Worm (Caenorhabditis elegans) whole organism, mixed stage, embryonic: ENCODE measurements around the gene gid-8.

Source experiments
- M03D4.4 ChIP-seq: sonication (generic microtip); optimal IDR thresholded peaks from 2 replicates; lab custom pipeline; 2017; ENCODE audit warnings: mild to moderate bottlenecking, missing genetic modification characterization, missing compliant biosample characterization
- bed-3 ChIP-seq: fragments of 200-800 bp; sonication (Bioruptor generic); optimal IDR thresholded peaks from 3 replicates; lab custom pipeline; 2018; ENCODE audit warnings: mild to moderate bottlenecking, missing genetic modification characterization, moderate library complexity, missing compliant biosample characterization
- blmp-1 ChIP-seq: fragments of 150-350 bp; optimal IDR thresholded peaks from 2 replicates; lab custom pipeline; 2014; ENCODE audit warnings: missing biosample characterization, missing genetic modification characterization
- ceh-39 ChIP-seq: fragments of 150-350 bp; optimal IDR thresholded peaks from 2 replicates; lab custom pipeline; 2014; ENCODE audit warnings: missing biosample characterization, missing genetic modification characterization
- ceh-43 ChIP-seq: fragments of 200-800 bp; sonication (Bioruptor generic); optimal IDR thresholded peaks from 2 replicates; lab custom pipeline; 2018; ENCODE audit warnings: mild to moderate bottlenecking, missing genetic modification characterization, moderate library complexity, missing compliant biosample characterization
- ceh-83 ChIP-seq: fragments of 200-800 bp; sonication (Bioruptor generic); optimal IDR thresholded peaks from 2 replicates; lab custom pipeline; 2018; ENCODE audit warnings: mild to moderate bottlenecking, missing genetic modification characterization, missing compliant biosample characterization
- ces-1 ChIP-seq: fragments of 150-350 bp; optimal IDR thresholded peaks from 2 replicates; lab custom pipeline; 2014; ENCODE audit warnings: missing biosample characterization, missing genetic modification reagents, missing genetic modification characterization
- cnd-1 ChIP-seq: fragments of 200-800 bp; sonication (Bioruptor generic); optimal IDR thresholded peaks from 2 replicates; lab custom pipeline; 2018; ENCODE audit warnings: mild to moderate bottlenecking, missing genetic modification characterization, missing compliant biosample characterization
- drap-1 ChIP-seq: fragments of 200-800 bp; sonication (Bioruptor generic); optimal IDR thresholded peaks from 3 replicates; lab custom pipeline; 2018; ENCODE audit warnings: mild to moderate bottlenecking, missing genetic modification characterization, missing compliant biosample characterization
- elt-1 ChIP-seq: sonication (generic microtip); optimal IDR thresholded peaks from 2 replicates; lab custom pipeline; 2017; ENCODE audit warnings: missing genetic modification characterization, mild to moderate bottlenecking, missing compliant biosample characterization, antibody characterized with exemption, moderate library complexity, borderline replicate concordance; ENCODE audit not compliant: insufficient read depth
- elt-3 ChIP-seq: fragments of 150-350 bp; optimal IDR thresholded peaks from 2 replicates; lab custom pipeline; 2014; ENCODE audit warnings: missing biosample characterization, missing genetic modification characterization
- flh-1 ChIP-seq: fragments of 200-800 bp; sonication (Bioruptor generic); optimal IDR thresholded peaks from 2 replicates; lab custom pipeline; 2018; ENCODE audit warnings: mild to moderate bottlenecking, missing genetic modification characterization, moderate library complexity, missing compliant biosample characterization
- ham-2 ChIP-seq: fragments of 200-800 bp; sonication (Bioruptor generic); optimal IDR thresholded peaks from 2 replicates; lab custom pipeline; 2018; ENCODE audit warnings: mild to moderate bottlenecking, missing genetic modification characterization, missing compliant biosample characterization
- hlh-1 ChIP-seq: fragments of 150-350 bp; optimal IDR thresholded peaks from 2 replicates; lab custom pipeline; 2014; ENCODE audit warnings: missing biosample characterization, missing genetic modification reagents, missing genetic modification characterization
- lin-13 ChIP-seq: fragments of 150-350 bp; optimal IDR thresholded peaks from 2 replicates; lab custom pipeline; 2014; ENCODE audit warnings: missing biosample characterization, missing genetic modification characterization
- lin-32 ChIP-seq: fragments of 200-800 bp; sonication (Bioruptor generic); optimal IDR thresholded peaks from 2 replicates; lab custom pipeline; 2018; ENCODE audit warnings: mild to moderate bottlenecking, missing genetic modification characterization, missing compliant biosample characterization
- lsy-2 ChIP-seq: fragments of 150-350 bp; optimal IDR thresholded peaks from 2 replicates; lab custom pipeline; 2014; ENCODE audit warnings: missing biosample characterization, missing genetic modification characterization
- mab-5 ChIP-seq: fragments of 150-350 bp; optimal IDR thresholded peaks from 2 replicates; lab custom pipeline; 2014; ENCODE audit warnings: missing biosample characterization, missing genetic modification characterization
- mep-1 ChIP-seq: fragments of 150-350 bp; optimal IDR thresholded peaks from 2 replicates; lab custom pipeline; 2017; ENCODE audit warnings: missing biosample characterization, missing genetic modification reagents, missing genetic modification characterization, inconsistent platforms
- mls-2 ChIP-seq: sonication (generic microtip); optimal IDR thresholded peaks from 2 replicates; lab custom pipeline; 2016; ENCODE audit warnings: mild to moderate bottlenecking, missing genetic modification characterization, moderate library complexity, missing compliant biosample characterization
- nhr-12 ChIP-seq: fragments of 150-350 bp; optimal IDR thresholded peaks from 2 replicates; lab custom pipeline; 2014; ENCODE audit warnings: missing biosample characterization, missing genetic modification characterization
- nhr-2 ChIP-seq: fragments of 150-350 bp; optimal IDR thresholded peaks from 2 replicates; lab custom pipeline; 2014; ENCODE audit warnings: missing biosample characterization, missing genetic modification characterization
- nhr-237 ChIP-seq: fragments of 150-350 bp; optimal IDR thresholded peaks from 2 replicates; lab custom pipeline; 2014; ENCODE audit warnings: missing biosample characterization, missing genetic modification characterization
- nhr-76 ChIP-seq: sonication (generic microtip); optimal IDR thresholded peaks from 2 replicates; lab custom pipeline; 2017; ENCODE audit warnings: missing biosample characterization, missing genetic modification characterization
- pha-4 ChIP-seq: fragments of 150-350 bp; optimal IDR thresholded peaks from 2 replicates; lab custom pipeline; 2018; ENCODE audit warnings: missing biosample characterization, missing genetic modification reagents, missing genetic modification characterization
- sem-2 ChIP-seq: fragments of 200-800 bp; sonication (Bioruptor generic); optimal IDR thresholded peaks from 2 replicates; lab custom pipeline; 2018; ENCODE audit warnings: mild to moderate bottlenecking, missing genetic modification characterization, missing compliant biosample characterization
- snpc-4 ChIP-seq: fragments of 150-350 bp; optimal IDR thresholded peaks from 2 replicates; lab custom pipeline; 2014; ENCODE audit warnings: missing biosample characterization, missing genetic modification characterization
- sptf-1 ChIP-seq: sonication (generic microtip); optimal IDR thresholded peaks from 2 replicates; lab custom pipeline; 2017; ENCODE audit warnings: mild to moderate bottlenecking, missing genetic modification characterization, moderate library complexity, missing compliant biosample characterization
- unc-120 ChIP-seq: sonication (generic microtip); optimal IDR thresholded peaks from 2 replicates; lab custom pipeline; 2017; ENCODE audit warnings: missing genetic modification characterization, missing compliant biosample characterization; ENCODE audit not compliant: poor library complexity, severe bottlenecking
- unc-62 ChIP-seq: fragments of 150-350 bp; optimal IDR thresholded peaks from 2 replicates; lab custom pipeline; 2014; ENCODE audit warnings: missing biosample characterization, missing genetic modification reagents, missing genetic modification characterization
- zip-8 ChIP-seq: fragments of 150-350 bp; optimal IDR thresholded peaks from 2 replicates; lab custom pipeline; 2014; ENCODE audit warnings: missing biosample characterization, missing genetic modification characterization
- ztf-11 ChIP-seq: fragments of 150-350 bp; optimal IDR thresholded peaks from 2 replicates; lab custom pipeline; 2014; ENCODE audit warnings: missing biosample characterization, missing genetic modification characterization

Gene gid-8

ce11 chrV:1467444-1467843 lies at the start of gene gid-8:
Gene gid-8, plus strand, starts transcription at chrV:1467744.
- no peak for TF ChIP-seq ces-1 (GFP tag; lab: Kevin White, UChicago)
- TF ChIP-seq unc-62 (GFP tag; lab: Kevin White, UChicago) = no peak
- no peak for TF ChIP-seq ztf-11 (tag; lab: Kevin White, UChicago)
- TF ChIP-seq mep-1 (tag; lab: Kevin White, UChicago) = no peak
- TF ChIP-seq M03D4.4 (tag; lab: Kevin White, UChicago) = no peak
- TF ChIP-seq ham-2 (GFP tag; lab: Kevin White, UChicago) = no peak
- TF ChIP-seq lsy-2 (tag; lab: Kevin White, UChicago) = no peak
- no peak for TF ChIP-seq nhr-2 (tag; lab: Kevin White, UChicago)
- no peak for TF ChIP-seq nhr-76 (tag; lab: Kevin White, UChicago)
- TF ChIP-seq zip-8 (tag; lab: Kevin White, UChicago) = no peak
- no peak for TF ChIP-seq sptf-1 (tag; lab: Kevin White, UChicago)
- no peak for TF ChIP-seq flh-1
- TF ChIP-seq unc-120 (tag; lab: Kevin White, UChicago) = no peak
- TF ChIP-seq bed-3 (GFP tag; lab: Kevin White, UChicago) = no peak
- TF ChIP-seq lin-32 (GFP tag; lab: Kevin White, UChicago) = no peak
- TF ChIP-seq elt-3 (tag; lab: Kevin White, UChicago) = no peak
- TF ChIP-seq elt-1 (tag; lab: Kevin White, UChicago) = no peak
- no peak for TF ChIP-seq blmp-1 (tag; lab: Kevin White, UChicago)

ce11 chrV:1422269-1422668 lies 45.3 kb upstream of the gid-8 start:
- TF ChIP-seq M03D4.4 (tag; lab: Kevin White, UChicago) (no peak), ces-1 (GFP tag; lab: Kevin White, UChicago) (peak; percentile 55)

- TF ChIP-seq sem-2 (GFP tag; lab: Kevin White, UChicago) (no peak), ceh-83 (no peak), ceh-43 (GFP tag; lab: Kevin White, UChicago) (no peak), nhr-12 (no peak), sptf-1 (tag; lab: Kevin White, UChicago) (peak; percentile 44), lin-13 (tag; lab: Kevin White, UChicago) (no peak), ham-2 (GFP tag; lab: Kevin White, UChicago) (peak; percentile 9), lin-32 (GFP tag; lab: Kevin White, UChicago) (no peak), mab-5 (tag; lab: Kevin White, UChicago) (no peak), flh-1 (no peak)
Measured at ce11 chrV:1423338-1423737, 44.2 kb upstream of the gid-8 start.

ce11 chrV:1425595-1425994 lies 41.9 kb upstream of the gid-8 start, which contains the start of gene R12A1.3:
Gene R12A1.3, minus strand, starts transcription at chrV:1425794.
- TF ChIP-seq drap-1 (GFP tag; lab: Kevin White, UChicago) (no peak), unc-62 (GFP tag; lab: Kevin White, UChicago) (no peak), lsy-2 (tag; lab: Kevin White, UChicago) (no peak), lin-13 (tag; lab: Kevin White, UChicago) (no peak), pha-4 (peak; percentile 9), lin-32 (GFP tag; lab: Kevin White, UChicago) (no peak), snpc-4 (tag; lab: Kevin White, UChicago) (no peak), mls-2 (tag; lab: Kevin White, UChicago) (no peak)
- TF ChIP-seq, all 35 proteins: peak for 1

- TF ChIP-seq hlh-1 (tag; lab: Kevin White, UChicago) (no peak), mls-2 (tag; lab: Kevin White, UChicago) (no peak), ztf-11 (tag; lab: Kevin White, UChicago) (no peak), ces-1 (GFP tag; lab: Kevin White, UChicago) (no peak), nhr-237 (tag; lab: Kevin White, UChicago) (no peak), elt-1 (tag; lab: Kevin White, UChicago) (no peak), ceh-39 (tag; lab: Kevin White, UChicago) (no peak), ceh-43 (GFP tag; lab: Kevin White, UChicago) (no peak), lsy-2 (tag; lab: Kevin White, UChicago) (no peak), nhr-12 (no peak), blmp-1 (tag; lab: Kevin White, UChicago) (no peak), lin-32 (GFP tag; lab: Kevin White, UChicago) (no peak), cnd-1 (tag; lab: Kevin White, UChicago) (no peak), lin-13 (tag; lab: Kevin White, UChicago) (no peak)
Measured at ce11 chrV:1431702-1432187, 35.8 kb upstream of the gid-8 start, which contains the start of gene ges-1. Gene ges-1, minus strand, starts transcription at chrV:1432137.
